Fruit fly (Drosophila melanogaster): Measurements from ENCODE around the gene Lsd-1.

Lsd-1 gene

DNA sequence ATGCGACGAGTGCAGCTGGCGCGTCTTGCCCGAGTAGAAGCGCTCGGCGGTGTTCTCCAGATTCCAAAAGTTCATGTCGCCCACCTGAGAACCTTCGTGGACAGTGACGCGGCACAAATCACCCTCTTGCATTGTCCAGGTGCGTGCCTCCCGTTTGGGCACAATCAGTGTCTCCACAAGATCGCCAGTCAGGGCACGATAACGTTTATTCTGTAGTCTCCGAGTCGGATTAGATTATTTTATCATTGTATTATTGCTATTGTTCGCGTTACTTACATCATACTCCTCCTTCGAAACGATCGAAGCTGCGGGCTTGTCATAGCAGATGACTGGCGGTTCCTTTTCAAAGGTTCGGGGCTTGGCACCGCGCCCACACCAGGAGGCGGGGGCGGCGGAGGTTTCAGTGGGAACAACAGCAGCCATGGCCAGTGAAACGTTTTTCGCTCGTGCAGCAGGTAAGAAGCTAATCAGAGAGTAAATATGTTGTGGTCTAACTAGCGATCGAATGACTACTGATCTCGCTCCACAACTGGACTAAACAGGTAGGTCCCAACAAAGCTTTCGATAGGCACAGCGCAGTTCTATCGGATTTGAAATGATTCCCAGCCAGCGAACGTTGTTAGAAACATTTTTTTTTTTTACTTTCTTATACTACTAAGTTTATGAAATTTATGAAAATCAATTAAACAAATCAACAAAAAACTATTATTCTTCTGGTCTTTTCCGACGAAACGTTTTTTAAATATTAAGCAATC is 10.1 kb downstream of the Lsd-1 start, which contains the start of gene CG10208:
Gene CG10208 (minus strand): TSS at position 518 of the 755 bp plus-strand sequence.
- TF ChIP-seq Crg-1 (GFP tag; optimal IDR thresholded peaks at IDR 0.05) (no peak), CG7045 (GFP tag; optimal IDR thresholded peaks at IDR 0.05) (no peak), CG7101 (tag; optimal IDR thresholded peaks at IDR 0.05) (peak; percentile 3), CG1620 (GFP tag; optimal IDR thresholded peaks at IDR 0.05) (no peak), cnc (optimal IDR thresholded peaks at IDR 0.05) (peak in 1 of 2 experiments; percentile 52), CG12768 (GFP tag; optimal IDR thresholded peaks at IDR 0.05) (peak; percentile 32), kay (GFP tag; ENCODE audit: borderline replicate concordance) (no peak), Hr96 (GFP tag; optimal IDR thresholded peaks at IDR 0.05) (peak; percentile 30), Mnt (GFP tag; optimal IDR thresholded peaks at IDR 0.05) (peak; percentile 67)

DNA sequence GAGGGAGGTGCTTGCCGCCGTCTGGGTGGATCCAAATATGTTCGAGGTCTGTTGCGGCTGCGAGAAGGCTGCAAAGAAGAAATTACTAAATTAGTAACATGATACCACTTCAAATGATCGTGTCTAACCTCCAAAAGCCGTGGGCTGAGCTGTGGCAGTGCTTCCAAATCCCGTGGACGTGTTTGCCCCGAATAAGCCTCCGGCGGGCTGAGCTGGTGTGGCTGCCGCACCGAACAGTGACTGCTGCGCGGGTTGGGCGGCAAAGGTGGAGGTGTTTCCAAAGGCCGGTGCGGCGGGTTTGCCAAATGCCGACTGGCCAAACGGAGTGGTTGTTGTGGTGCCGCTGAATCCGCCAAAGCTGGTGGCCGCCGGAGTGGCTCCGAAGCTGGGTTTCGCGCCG is 17.1 kb downstream of the Lsd-1 start:
- TF ChIP-seq ovo (GFP tag; optimal IDR thresholded peaks at IDR 0.05) (no peak), CG11617 (GFP tag; optimal IDR thresholded peaks at IDR 0.05) (no peak), CG7101 (tag; optimal IDR thresholded peaks at IDR 0.05) (no peak), Clk (GFP tag; optimal IDR thresholded peaks at IDR 0.05) (no peak), tj (GFP tag; optimal IDR thresholded peaks at IDR 0.05) (no peak), CG7045 (GFP tag; optimal IDR thresholded peaks at IDR 0.05) (no peak), CG12768 (GFP tag; optimal IDR thresholded peaks at IDR 0.05) (no peak), cnc (optimal IDR thresholded peaks at IDR 0.05) (no peak), CG14711 (tag; optimal IDR thresholded peaks at IDR 0.05) (no peak), Crg-1 (GFP tag; optimal IDR thresholded peaks at IDR 0.05) (no peak), Hr96 (GFP tag; optimal IDR thresholded peaks at IDR 0.05) (no peak), kay (GFP tag; ENCODE audit: borderline replicate concordance) (no peak)

DNA sequence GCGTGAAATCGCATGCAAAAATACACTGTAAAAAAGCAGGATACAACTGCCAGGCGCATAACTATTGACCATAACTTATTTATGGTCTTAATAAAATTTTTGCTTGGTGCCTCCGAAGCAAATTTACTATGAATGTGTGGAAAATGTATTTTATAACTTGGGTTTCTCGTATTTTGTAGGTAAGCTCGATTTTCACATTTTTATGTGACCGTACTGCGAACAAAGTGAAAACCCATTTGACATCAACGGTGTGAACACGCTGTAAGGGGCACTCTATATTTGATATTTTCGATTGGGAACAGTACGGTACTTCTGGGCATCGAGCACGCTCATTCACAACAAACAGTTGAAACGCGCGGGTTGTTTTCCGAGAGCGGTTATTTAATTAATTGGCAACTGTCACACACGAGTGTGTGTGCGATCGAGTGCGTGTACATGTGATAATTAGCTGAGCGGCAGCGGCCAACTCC is 17.8 kb downstream of the Lsd-1 start, which contains the start of the genes Nup98-96 and mbc:
Gene Nup98-96 (minus strand): TSS at position 156 of the 470 bp plus-strand sequence.
Gene mbc (plus strand): TSS at position 300 of the 470 bp plus-strand sequence.
- TF ChIP-seq bab1 (GFP tag; optimal IDR thresholded peaks at IDR 0.05), result peak; percentile 87
- TF ChIP-seq CG1620 (GFP tag; optimal IDR thresholded peaks at IDR 0.05), result peak; percentile 92
- peak; percentile 93 for TF ChIP-seq Mnt (GFP tag; optimal IDR thresholded peaks at IDR 0.05)
- peak; percentile 72 for TF ChIP-seq CG7045 (GFP tag; optimal IDR thresholded peaks at IDR 0.05)
- TF ChIP-seq CG33017 (tag; optimal IDR thresholded peaks at IDR 0.05), result peak; percentile 47
- peak; percentile 63 for TF ChIP-seq pad (GFP tag; optimal IDR thresholded peaks at IDR 0.05)
- peak; percentile 81 for TF ChIP-seq Clk (GFP tag; optimal IDR thresholded peaks at IDR 0.05)
- TF ChIP-seq Hr96 (GFP tag; optimal IDR thresholded peaks at IDR 0.05), result peak; percentile 90
- peak; percentile 77 for TF ChIP-seq Crg-1 (GFP tag; optimal IDR thresholded peaks at IDR 0.05)
- peak; percentile 96 for TF ChIP-seq toe (GFP tag; optimal IDR thresholded peaks at IDR 0.05)
- TF ChIP-seq cic (GFP tag; optimal IDR thresholded peaks at IDR 0.05), result peak; percentile 71
- TF ChIP-seq CG14711 (tag; optimal IDR thresholded peaks at IDR 0.05), result peak; percentile 65
- peak; percentile 79 for TF ChIP-seq CG7101 (tag; optimal IDR thresholded peaks at IDR 0.05)
- peak; percentile 84 for TF ChIP-seq CG11617 (GFP tag; optimal IDR thresholded peaks at IDR 0.05)
- TF ChIP-seq ovo (GFP tag; optimal IDR thresholded peaks at IDR 0.05), result peak; percentile 91
- no peak for TF ChIP-seq cnc (optimal IDR thresholded peaks at IDR 0.05)
- peak; percentile 85 for TF ChIP-seq CG5204 (GFP tag; optimal IDR thresholded peaks at IDR 0.05)
- TF ChIP-seq kay (GFP tag; ENCODE audit: borderline replicate concordance), result no peak
- peak; percentile 71 for TF ChIP-seq CG12768 (GFP tag; optimal IDR thresholded peaks at IDR 0.05)
- TF ChIP-seq tj (GFP tag; optimal IDR thresholded peaks at IDR 0.05), result peak; percentile 82

DNA sequence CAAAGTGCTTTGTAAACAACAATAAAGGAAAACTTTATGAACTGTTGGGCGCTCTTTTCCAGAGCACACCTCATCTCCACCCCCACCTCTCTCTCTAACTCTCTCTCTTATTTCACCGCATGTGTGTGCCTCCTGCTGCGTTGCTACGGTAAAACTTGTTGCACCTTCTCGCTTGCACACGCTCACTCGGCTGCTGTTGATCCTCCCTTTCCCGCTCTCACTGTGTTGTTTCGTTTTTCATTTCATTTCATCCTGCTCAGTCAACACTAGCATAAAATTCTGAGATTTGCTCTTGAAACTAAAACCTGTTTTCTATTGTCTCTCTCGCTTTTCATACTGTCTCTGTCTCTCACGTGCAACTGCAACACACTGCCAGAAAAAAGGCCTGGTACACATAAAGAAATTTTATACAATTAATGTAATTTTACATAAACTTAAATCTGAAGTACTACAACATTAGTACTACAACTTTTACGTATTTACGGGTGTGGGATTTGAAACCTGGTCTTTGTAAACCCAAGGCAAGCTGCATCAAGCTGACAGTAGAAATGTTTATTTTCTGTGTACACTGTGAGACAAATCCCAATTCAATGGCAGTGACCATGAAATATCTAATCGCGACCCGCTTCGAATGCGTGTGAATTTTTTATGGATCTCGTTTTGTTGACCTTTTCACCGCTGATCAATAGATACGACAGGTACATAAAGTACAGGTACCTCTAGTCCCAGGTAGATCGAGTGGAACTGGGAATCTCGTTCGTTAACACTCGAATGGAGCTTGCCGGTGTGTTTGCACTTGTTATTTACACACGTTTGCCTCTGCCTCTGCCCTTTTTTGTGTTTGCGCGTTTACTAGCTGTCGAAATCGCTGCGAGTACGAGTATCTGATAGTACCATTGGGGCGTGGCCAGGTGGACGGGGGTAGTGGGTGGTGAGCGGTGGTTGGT is 19.1 kb downstream of the Lsd-1 start:
- TF ChIP-seq Crg-1 (GFP tag; optimal IDR thresholded peaks at IDR 0.05) (peak; percentile 62), bab1 (GFP tag; optimal IDR thresholded peaks at IDR 0.05) (no peak), CG11617 (GFP tag; optimal IDR thresholded peaks at IDR 0.05) (peak; percentile 42), pad (GFP tag; optimal IDR thresholded peaks at IDR 0.05) (peak; percentile 68), cic (GFP tag; optimal IDR thresholded peaks at IDR 0.05) (peak; percentile 94), CG14711 (tag; optimal IDR thresholded peaks at IDR 0.05) (no peak), CG7101 (tag; optimal IDR thresholded peaks at IDR 0.05) (peak; percentile 33), Clk (GFP tag; optimal IDR thresholded peaks at IDR 0.05) (peak; percentile 42), CG1620 (GFP tag; optimal IDR thresholded peaks at IDR 0.05) (peak; percentile 45), CG5204 (GFP tag; optimal IDR thresholded peaks at IDR 0.05) (peak; percentile 26), kay (GFP tag; ENCODE audit: borderline replicate concordance) (no peak), Mnt (GFP tag; optimal IDR thresholded peaks at IDR 0.05) (peak; percentile 44), cnc (optimal IDR thresholded peaks at IDR 0.05) (no peak), CG7045 (GFP tag; optimal IDR thresholded peaks at IDR 0.05) (peak; percentile 33), tj (GFP tag; optimal IDR thresholded peaks at IDR 0.05) (no peak), ovo (GFP tag; optimal IDR thresholded peaks at IDR 0.05) (peak; percentile 17), toe (GFP tag; optimal IDR thresholded peaks at IDR 0.05) (peak; percentile 15), CG12768 (GFP tag; optimal IDR thresholded peaks at IDR 0.05) (peak; percentile 79), Hr96 (GFP tag; optimal IDR thresholded peaks at IDR 0.05) (peak; percentile 27), CG33017 (tag; optimal IDR thresholded peaks at IDR 0.05) (peak; percentile 38)

- TF ChIP-seq Crg-1 (GFP tag; optimal IDR thresholded peaks at IDR 0.05), result no peak
- TF ChIP-seq cic (GFP tag; optimal IDR thresholded peaks at IDR 0.05), result peak; percentile 47
Measured at dm6 chr3R:23783403-23783757, 19.7 kb downstream of the Lsd-1 start.

All from whole organism, adult.